Worm (Caenorhabditis elegans) whole organism, L4/young adult: ENCODE results near the gene mig-15.

Experiments used
- W03F9.2 ChIP-seq: fragments of 150-350 bp; optimal IDR thresholded peaks from 2 replicates; lab custom pipeline; 2014; ENCODE audit warnings: missing biosample characterization, missing genetic modification characterization
- him-1 ChIP-seq: sonication (generic microtip); optimal IDR thresholded peaks from 2 replicates; lab custom pipeline; 2016; ENCODE audit warnings: missing genotype, missing genetic modification reagents, missing genetic modification characterization, missing compliant biosample characterization

ce11 chrX:10443836-10444235 lies 15.4 kb upstream of the mig-15 start, which contains the start of gene C39B10.3:
- TF ChIP-seq him-1 (tag; lab: Kevin White, UChicago) (no peak), W03F9.2 (tag; lab: Kevin White, UChicago) (no peak)
